Worm (Caenorhabditis elegans): ENCODE results near the gene plrg-1.

- TF ChIP-seq sptf-1 (tag; optimal IDR thresholded peaks at IDR 0.05) (no peak), mep-1 (tag; optimal IDR thresholded peaks at IDR 0.05) (no peak), zip-8 (tag; optimal IDR thresholded peaks at IDR 0.05) (no peak), lin-13 (tag; optimal IDR thresholded peaks at IDR 0.05) (no peak)
Observed at ce11 chrV:10792775-10793174, 14.9 kb downstream of the plrg-1 start, which contains the start of gene D1054.10.
